Worm (Caenorhabditis elegans) whole organism, young adult: ENCODE measurements around the gene C27D9.1.

Experiments
- B0019.2 ChIP-seq: fragments of 200-800 bp; sonication (Bioruptor generic); conservative IDR thresholded peaks from 2 replicates; pipeline ENCODE4 v1.3.6; 2022; ENCODE audit warnings: missing genetic modification reagents, missing genetic modification characterization, missing compliant biosample characterization
- B0261.1 ChIP-seq: sonication (generic microtip); optimal IDR thresholded peaks from 2 replicates; lab custom pipeline; 2016; ENCODE audit warnings: mild to moderate bottlenecking, missing genetic modification characterization, moderate library complexity, missing compliant biosample characterization
- C06A6.2 ChIP-seq: fragments of 200-800 bp; sonication (Bioruptor generic); conservative IDR thresholded peaks from 2 replicates; pipeline ENCODE4 v1.3.6; 2022; ENCODE audit warnings: missing genetic modification characterization, missing compliant biosample characterization
- F22D6.2 ChIP-seq: sonication (generic microtip); optimal IDR thresholded peaks from 2 replicates; lab custom pipeline; 2016; ENCODE audit warnings: mild to moderate bottlenecking, missing genetic modification characterization, missing compliant biosample characterization
- F37B4.10 ChIP-seq: fragments of 200-800 bp; sonication (Bioruptor generic); IDR thresholded peaks from 2 replicates; pipeline ENCODE4 v1.3.6; 2022; ENCODE audit warnings: missing genetic modification characterization, missing compliant biosample characterization
- F39B2.1 ChIP-seq: fragments of 200-800 bp; sonication (Bioruptor generic); IDR thresholded peaks from 2 replicates; pipeline ENCODE4 v1.3.6; 2022; ENCODE audit warnings: missing genetic modification reagents, missing genetic modification characterization, missing compliant biosample characterization
- K11D2.4 ChIP-seq: fragments of 200-800 bp; sonication (Bioruptor generic); IDR thresholded peaks from 2 replicates; pipeline ENCODE4 v1.3.6; 2022; ENCODE audit warnings: missing genetic modification reagents, missing genetic modification characterization, missing compliant biosample characterization
- T07F8.4 ChIP-seq: sonication (generic microtip); optimal IDR thresholded peaks from 2 replicates; lab custom pipeline; 2016; ENCODE audit warnings: mild to moderate bottlenecking, missing genetic modification characterization, moderate library complexity, missing compliant biosample characterization
- T26A5.8 ChIP-seq: sonication (generic microtip); optimal IDR thresholded peaks from 2 replicates; lab custom pipeline; 2016; ENCODE audit warnings: missing genetic modification characterization, missing compliant biosample characterization
- ZK185.1 ChIP-seq: sonication (generic microtip); optimal IDR thresholded peaks from 2 replicates; lab custom pipeline; 2016; ENCODE audit warnings: mild to moderate bottlenecking, missing genetic modification characterization, missing compliant biosample characterization; ENCODE audit not compliant: poor library complexity, severe bottlenecking
- akir-1 ChIP-seq: fragments of 200-800 bp; sonication (Bioruptor generic); optimal IDR thresholded peaks from 2 replicates; lab custom pipeline; 2018; ENCODE audit warnings: mild to moderate bottlenecking, missing genetic modification characterization, moderate library complexity, missing compliant biosample characterization
- ama-1 ChIP-seq, 3 experiments: fragments of 150-350 bp in 1 of 3; sonication (generic microtip) in 2 of 3; optimal IDR thresholded peaks; 2 replicates each; lab custom pipeline; 2014 to 2018; ENCODE audit warnings: missing biosample characterization in 2 of 3, missing genetic modification characterization in 2 of 3, missing genetic modification reagents in 2 of 3
- aptf-2 ChIP-seq: fragments of 200-800 bp; sonication (Bioruptor generic); conservative IDR thresholded peaks from 2 replicates; pipeline ENCODE4 v1.3.6; 2022; ENCODE audit warnings: missing genetic modification reagents, missing genetic modification characterization, missing compliant biosample characterization
- aptf-3 ChIP-seq: fragments of 200-800 bp; sonication (Bioruptor generic); IDR thresholded peaks from 2 replicates; pipeline ENCODE4 v1.3.6; 2022; ENCODE audit warnings: missing genetic modification characterization, missing compliant biosample characterization
- attf-3 ChIP-seq: fragments of 200-800 bp; sonication (Bioruptor generic); conservative IDR thresholded peaks from 2 replicates; pipeline ENCODE4 v1.3.6; 2022; ENCODE audit warnings: missing genetic modification reagents, missing genetic modification characterization, missing compliant biosample characterization
- attf-6 ChIP-seq: fragments of 200-800 bp; sonication (Bioruptor generic); IDR thresholded peaks from 2 replicates; pipeline ENCODE4 v1.3.6; 2022; ENCODE audit warnings: missing genetic modification reagents, missing genetic modification characterization, missing compliant biosample characterization
- bed-1 ChIP-seq: fragments of 200-800 bp; sonication (Bioruptor generic); IDR thresholded peaks from 2 replicates; pipeline ENCODE4 v1.3.6; 2022; ENCODE audit warnings: missing genetic modification reagents, missing genetic modification characterization, missing compliant biosample characterization
- ceh-79 ChIP-seq: sonication (generic microtip); optimal IDR thresholded peaks from 2 replicates; lab custom pipeline; 2017; ENCODE audit warnings: mild to moderate bottlenecking, missing genetic modification characterization, missing compliant biosample characterization
- chd-7 ChIP-seq: sonication (generic microtip); optimal IDR thresholded peaks from 2 replicates; lab custom pipeline; 2016; ENCODE audit warnings: mild to moderate bottlenecking, missing genetic modification characterization, moderate library complexity, missing compliant biosample characterization
- die-1 ChIP-seq: sonication (generic microtip); optimal IDR thresholded peaks from 2 replicates; lab custom pipeline; 2016; ENCODE audit warnings: missing genotype, mild to moderate bottlenecking, missing genetic modification characterization, missing compliant biosample characterization
- dpff-1 ChIP-seq: sonication (generic microtip); optimal IDR thresholded peaks from 2 replicates; lab custom pipeline; 2017; ENCODE audit warnings: mild to moderate bottlenecking, missing genetic modification characterization, missing compliant biosample characterization
- dpl-1 ChIP-seq: fragments of 150-350 bp; optimal IDR thresholded peaks from 2 replicates; lab custom pipeline; 2014; ENCODE audit warnings: missing biosample characterization, missing genetic modification reagents, missing genetic modification characterization
- efl-1 ChIP-seq: fragments of 150-350 bp; optimal IDR thresholded peaks from 2 replicates; lab custom pipeline; 2014; ENCODE audit warnings: missing biosample characterization, missing genetic modification reagents, missing genetic modification characterization
- ets-4 ChIP-seq: fragments of 200-800 bp; sonication (Bioruptor generic); optimal IDR thresholded peaks from 2 replicates; lab custom pipeline; 2018; ENCODE audit warnings: mild to moderate bottlenecking, missing genetic modification characterization, missing compliant biosample characterization
- hlh-12 ChIP-seq: sonication (generic microtip); optimal IDR thresholded peaks from 2 replicates; lab custom pipeline; 2016; ENCODE audit warnings: missing genetic modification characterization, missing compliant biosample characterization
- lag-1 ChIP-seq: fragments of 200-800 bp; sonication (Bioruptor generic); IDR thresholded peaks from 2 replicates; pipeline ENCODE4 v1.3.6; 2022; ENCODE audit warnings: missing genetic modification reagents, missing genetic modification characterization, missing compliant biosample characterization
- lin-35 ChIP-seq, 3 experiments: fragments of 150-350 bp in 2 of 3; sonication (generic microtip) in 1 of 3; optimal IDR thresholded peaks; 2 replicates each; lab custom pipeline; 2014 to 2018; ENCODE audit warnings: missing biosample characterization in 3 of 3, missing genetic modification characterization in 3 of 3, missing genetic modification reagents in 3 of 3
- lir-1 ChIP-seq: fragments of 200-800 bp; sonication (Bioruptor generic); conservative IDR thresholded peaks from 2 replicates; pipeline ENCODE4 v1.3.6; 2022; ENCODE audit warnings: missing genetic modification reagents, missing genetic modification characterization, missing compliant biosample characterization
- lsl-1 ChIP-seq: fragments of 200-800 bp; sonication (Bioruptor generic); optimal IDR thresholded peaks from 2 replicates; lab custom pipeline; 2018; ENCODE audit warnings: mild to moderate bottlenecking, missing genetic modification characterization, moderate library complexity, missing compliant biosample characterization
- madf-3 ChIP-seq: fragments of 200-800 bp; sonication (Bioruptor generic); IDR thresholded peaks from 2 replicates; pipeline ENCODE4 v1.3.6; 2022; ENCODE audit warnings: missing genetic modification reagents, missing genetic modification characterization, missing compliant biosample characterization
- madf-8 ChIP-seq: fragments of 200-800 bp; sonication (Bioruptor generic); conservative IDR thresholded peaks from 2 replicates; pipeline ENCODE4 v1.3.6; 2022; ENCODE audit warnings: missing genetic modification reagents, missing genetic modification characterization, missing compliant biosample characterization
- mxl-1 ChIP-seq: sonication (generic microtip); optimal IDR thresholded peaks from 2 replicates; lab custom pipeline; 2016; ENCODE audit warnings: missing genetic modification characterization, missing compliant biosample characterization
- nfya-2 ChIP-seq: fragments of 200-800 bp; sonication (Bioruptor generic); IDR thresholded peaks from 2 replicates; pipeline ENCODE4 v1.3.6; 2022; ENCODE audit warnings: missing genetic modification reagents, missing genetic modification characterization, missing compliant biosample characterization
- nfyb-1 ChIP-seq: fragments of 200-800 bp; sonication (Bioruptor generic); IDR thresholded peaks from 2 replicates; pipeline ENCODE4 v1.3.6; 2022; ENCODE audit warnings: missing genetic modification reagents, missing genetic modification characterization, missing compliant biosample characterization
- nhr-80 ChIP-seq: sonication (generic microtip); optimal IDR thresholded peaks from 2 replicates; lab custom pipeline; 2016; ENCODE audit warnings: missing genetic modification characterization, missing compliant biosample characterization
- pha-4 ChIP-seq: fragments of 150-350 bp; sonication (generic microtip); optimal IDR thresholded peaks from 2 replicates; lab custom pipeline; 2014; ENCODE audit warnings: missing biosample characterization, missing genetic modification reagents, missing genetic modification characterization
- rpc-1 ChIP-seq, 2 experiments: fragments of 150-350 bp in 1 of 2; sonication (generic microtip) in 1 of 2; optimal IDR thresholded peaks; 2 replicates each; lab custom pipeline; 2014 to 2018; ENCODE audit warnings: missing biosample characterization in 1 of 2, missing genetic modification characterization in 1 of 2, missing genetic modification reagents in 1 of 2, missing genotype in 1 of 2
- sea-2 ChIP-seq: fragments of 200-800 bp; sonication (Bioruptor generic); IDR thresholded peaks from 2 replicates; pipeline ENCODE4 v1.3.6; 2022; ENCODE audit warnings: missing genetic modification characterization, missing compliant biosample characterization
- snpc-1.3 ChIP-seq: sonication (generic microtip); optimal IDR thresholded peaks from 2 replicates; lab custom pipeline; 2017; ENCODE audit warnings: missing genetic modification characterization, mild to moderate bottlenecking, missing compliant biosample characterization, antibody characterized with exemption, moderate library complexity, missing genotype, missing genetic modification reagents; ENCODE audit not compliant: insufficient read depth
- snpc-4 ChIP-seq, 5 experiments: fragments of 150-350 bp in 1 of 5; sonication (generic microtip) in 4 of 5; optimal IDR thresholded peaks; 2 replicates each; lab custom pipeline; 2014 to 2018; ENCODE audit warnings: missing genetic modification characterization in 5 of 5, missing biosample characterization in 3 of 5, antibody characterized with exemption in 2 of 5, mild to moderate bottlenecking in 2 of 5, missing compliant biosample characterization in 2 of 5, missing genotype in 2 of 5, moderate library complexity in 2 of 5, missing genetic modification reagents in 1 of 5
- ztf-22 ChIP-seq: fragments of 200-800 bp; sonication (Bioruptor generic); optimal IDR thresholded peaks from 2 replicates; lab custom pipeline; 2018; ENCODE audit warnings: mild to moderate bottlenecking, missing genetic modification characterization, moderate library complexity, missing compliant biosample characterization
- ztf-3 ChIP-seq: fragments of 200-800 bp; sonication (Bioruptor generic); optimal IDR thresholded peaks from 2 replicates; lab custom pipeline; 2018; ENCODE audit warnings: mild to moderate bottlenecking, missing genetic modification characterization, missing compliant biosample characterization

C27D9.1 gene

DNA sequence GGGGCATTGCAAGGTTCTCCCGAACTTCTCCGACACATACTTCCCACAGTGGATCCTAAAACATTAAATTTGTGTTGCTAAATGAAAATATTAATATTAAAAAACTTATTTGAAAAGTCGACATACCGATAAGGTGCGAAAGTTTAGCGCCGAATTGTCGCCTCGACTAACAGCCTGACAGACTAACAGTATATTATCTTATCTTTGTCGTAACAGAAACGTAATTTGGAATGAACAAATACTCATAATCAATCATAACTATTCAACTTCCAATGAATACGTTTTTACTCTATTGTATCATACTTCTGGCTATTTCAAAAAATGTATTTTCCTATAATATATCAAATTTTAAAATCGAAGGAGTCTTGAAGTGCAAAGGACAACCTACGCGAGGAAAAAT is 23.7 kb downstream of the C27D9.1 start, which contains the start of gene F26G1.11:
TSS of gene F26G1.11 (plus strand) at position 205 of the 400 bp plus-strand sequence.
- TF ChIP-seq nhr-80 (tag; lab: Kevin White, UChicago), result peak; percentile 38
- no peak for TF ChIP-seq C06A6.2
- no peak for TF ChIP-seq aptf-3 (GFP tag; lab: Robert Waterston, UW)

DNA sequence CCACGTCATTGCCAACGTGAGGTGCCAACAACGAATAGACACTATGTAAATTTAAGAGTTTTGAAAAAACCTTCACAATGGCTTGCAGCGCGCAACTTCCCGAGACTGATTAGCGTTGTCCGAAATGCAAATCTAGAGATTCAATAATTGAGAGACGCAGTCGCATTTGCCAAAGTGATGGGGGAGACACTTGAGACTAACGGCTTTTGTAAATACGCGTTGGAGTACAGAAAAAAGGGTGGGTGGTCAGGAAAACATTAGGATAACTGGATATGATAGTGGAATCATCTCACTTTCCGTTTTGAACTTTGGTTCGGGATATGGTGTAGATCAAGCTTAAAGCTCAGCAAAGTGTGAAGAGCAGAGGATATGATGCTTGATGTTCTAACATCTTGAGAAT is 26.5 kb downstream of the C27D9.1 start:
- no peak for TF ChIP-seq hlh-12 (tag; lab: Kevin White, UChicago)
- no peak for TF ChIP-seq F22D6.2 (tag; lab: Kevin White, UChicago)
- TF ChIP-seq madf-8 (GFP tag; lab: Robert Waterston, UW), result no peak
- no peak for TF ChIP-seq aptf-2
- TF ChIP-seq mxl-1 (tag; lab: Kevin White, UChicago), result no peak
- TF ChIP-seq lin-35 (GFP tag; optimal IDR thresholded peaks at IDR 0.05; lab: Kevin White, UChicago), result no peak
- no peak for TF ChIP-seq ama-1 (optimal IDR thresholded peaks at IDR 0.05; lab: Kevin White, UChicago)
- no peak for TF ChIP-seq ama-1 (GFP tag; optimal IDR thresholded peaks at IDR 0.05; lab: Kevin White, UChicago)
- TF ChIP-seq ztf-3 (GFP tag; lab: Kevin White, UChicago), result no peak
- no peak for TF ChIP-seq snpc-1.3
- TF ChIP-seq lag-1, result no peak
- no peak for TF ChIP-seq ztf-22 (GFP tag; lab: Kevin White, UChicago)
- no peak for TF ChIP-seq attf-6 (GFP tag; lab: Robert Waterston, UW)
- TF ChIP-seq efl-1 (GFP tag; lab: Kevin White, UChicago), result no peak
- no peak for TF ChIP-seq ets-4 (GFP tag; lab: Kevin White, UChicago)
- no peak for TF ChIP-seq T26A5.8 (tag; lab: Kevin White, UChicago)
- TF ChIP-seq T07F8.4 (tag; lab: Kevin White, UChicago), result no peak

DNA sequence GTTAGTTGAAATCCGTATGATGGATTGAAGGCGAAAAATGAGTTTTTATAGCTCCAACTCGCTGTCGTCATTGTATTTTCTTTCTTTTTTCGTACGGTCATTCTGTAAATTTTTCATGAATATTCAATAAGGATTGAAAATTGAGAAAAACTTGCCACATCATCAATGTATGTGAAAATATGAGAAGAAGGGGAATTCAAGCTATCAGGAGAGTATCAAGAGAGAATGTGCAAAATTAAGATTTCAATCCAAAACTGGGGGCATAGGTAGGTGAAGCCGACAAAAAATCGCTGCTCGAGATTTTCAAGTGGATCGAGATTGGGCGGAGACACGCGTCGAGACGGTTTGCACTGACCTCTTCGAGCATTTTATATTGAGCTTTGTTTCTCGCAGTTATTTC is 31.2 kb downstream of the C27D9.1 start, which contains the start of gene nep-12:
TSS of gene nep-12 (minus strand) at position 101 of the 400 bp plus-strand sequence.
- no peak for TF ChIP-seq dpff-1

DNA sequence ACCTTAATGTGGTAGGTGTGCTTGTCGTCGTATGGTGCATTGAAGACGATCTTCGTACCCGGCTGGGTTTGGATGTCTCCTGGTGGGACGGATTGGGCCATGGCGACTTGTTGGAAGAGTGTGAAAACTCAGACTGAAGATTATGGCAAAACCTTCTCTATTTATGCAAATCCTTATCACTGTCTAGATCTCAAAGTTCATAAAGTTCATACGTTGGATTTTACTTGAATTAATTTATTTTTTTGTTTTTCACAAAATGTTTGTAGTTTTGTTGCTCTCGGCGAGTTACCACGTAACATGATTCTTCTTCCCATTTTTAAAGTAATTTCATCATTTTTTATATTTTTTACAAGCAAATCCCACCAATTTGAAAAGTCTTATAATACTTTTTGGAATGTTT is 33.0 kb downstream of the C27D9.1 start, which contains the start of gene msp-3:
TSS of gene msp-3 (minus strand) at position 101 of the 400 bp plus-strand sequence.
- no peak for TF ChIP-seq T26A5.8 (tag; lab: Kevin White, UChicago)
- no peak for TF ChIP-seq die-1 (tag; lab: Kevin White, UChicago)
- TF ChIP-seq lsl-1, result no peak
- no peak for TF ChIP-seq snpc-4 (GFP tag; optimal IDR thresholded peaks at IDR 0.05; lab: Kevin White, UChicago)
- TF ChIP-seq snpc-4 (tag; optimal IDR thresholded peaks at IDR 0.05; lab: Kevin White, UChicago), result no peak
- TF ChIP-seq T07F8.4 (tag; lab: Kevin White, UChicago), result no peak
- no peak for TF ChIP-seq F37B4.10
- no peak for TF ChIP-seq lag-1
- TF ChIP-seq F39B2.1 (GFP tag; lab: Robert Waterston, UW), result no peak
- TF ChIP-seq chd-7 (tag; lab: Kevin White, UChicago), result no peak
- no peak for TF ChIP-seq attf-3
- TF ChIP-seq akir-1 (GFP tag; lab: Kevin White, UChicago), result no peak
- no peak for TF ChIP-seq K11D2.4 (GFP tag; lab: Robert Waterston, UW)
- TF ChIP-seq, all 124 proteins: peak for 0

ce11 chrII:4789835-4790343 is 36.7 kb downstream of the C27D9.1 start, which contains the start of gene F26G1.15:
Gene F26G1.15 (plus strand): TSS chrII:4790293.
- TF ChIP-seq lir-1 (GFP tag; lab: Robert Waterston, UW), result no peak
- TF ChIP-seq rpc-1 (optimal IDR thresholded peaks at IDR 0.05; lab: Kevin White, UChicago), result no peak
- TF ChIP-seq rpc-1 (tag; optimal IDR thresholded peaks at IDR 0.05; lab: Kevin White, UChicago), result no peak
- no peak for TF ChIP-seq pha-4
- no peak for TF ChIP-seq ZK185.1 (tag; lab: Kevin White, UChicago)
- TF ChIP-seq ceh-79, result no peak
- TF ChIP-seq nfyb-1 (GFP tag; lab: Robert Waterston, UW), result no peak
- no peak for TF ChIP-seq ets-4 (GFP tag; lab: Kevin White, UChicago)
- no peak for TF ChIP-seq sea-2 (GFP tag; lab: Robert Waterston, UW)
- TF ChIP-seq dpl-1, result no peak
- TF ChIP-seq hlh-12 (tag; lab: Kevin White, UChicago), result no peak
- no peak for TF ChIP-seq B0019.2 (GFP tag; lab: Robert Waterston, UW)
- no peak for TF ChIP-seq B0261.1 (tag; lab: Kevin White, UChicago)
- no peak for TF ChIP-seq bed-1 (GFP tag; lab: Robert Waterston, UW)
- no peak for TF ChIP-seq nfya-2 (GFP tag; lab: Robert Waterston, UW)
- TF ChIP-seq madf-3 (GFP tag; lab: Robert Waterston, UW), result no peak
